Worm (Caenorhabditis elegans) whole organism, L2 larva: ENCODE results near the gene R10E11.6.

Experiments used
- C34F6.9 ChIP-seq: fragments of 150-350 bp; optimal IDR thresholded peaks from 2 replicates; lab custom pipeline; 2014; ENCODE audit warnings: missing biosample characterization, missing genetic modification characterization
- F13H6.1 ChIP-seq: sonication (generic microtip); optimal IDR thresholded peaks from 2 replicates; lab custom pipeline; 2016; ENCODE audit warnings: missing genetic modification characterization, missing compliant biosample characterization
- R02D3.7 ChIP-seq: fragments of 150-350 bp; optimal IDR thresholded peaks from 2 replicates; lab custom pipeline; 2014; ENCODE audit warnings: missing biosample characterization, missing genetic modification characterization
- Y55F3AM.14 ChIP-seq: fragments of 200-800 bp; sonication (Bioruptor generic); optimal IDR thresholded peaks from 2 replicates; lab custom pipeline; 2018; ENCODE audit warnings: mild to moderate bottlenecking, missing genetic modification characterization, missing compliant biosample characterization
- ZK546.5 ChIP-seq: sonication (generic microtip); optimal IDR thresholded peaks from 2 replicates; lab custom pipeline; 2017; ENCODE audit warnings: missing biosample characterization, missing genetic modification characterization
- alr-1 ChIP-seq: fragments of 150-350 bp; optimal IDR thresholded peaks from 2 replicates; lab custom pipeline; 2014; ENCODE audit warnings: missing biosample characterization, missing genetic modification characterization
- aly-2 ChIP-seq: fragments of 150-350 bp; optimal IDR thresholded peaks from 2 replicates; lab custom pipeline; 2014; ENCODE audit warnings: missing biosample characterization, missing genetic modification characterization
- ama-1 ChIP-seq: fragments of 150-350 bp; optimal IDR thresholded peaks from 2 replicates; lab custom pipeline; 2018; ENCODE audit warnings: inconsistent platforms
- blmp-1 ChIP-seq: sonication (generic microtip); optimal IDR thresholded peaks from 2 replicates; lab custom pipeline; 2017; ENCODE audit warnings: missing genetic modification characterization, mild to moderate bottlenecking, missing compliant biosample characterization, antibody characterized with exemption, moderate library complexity; ENCODE audit not compliant: insufficient read depth
- ceh-16 ChIP-seq: fragments of 150-350 bp; optimal IDR thresholded peaks from 2 replicates; lab custom pipeline; 2014; ENCODE audit warnings: missing biosample characterization, missing genetic modification characterization
- ceh-82 ChIP-seq: fragments of 150-350 bp; optimal IDR thresholded peaks from 2 replicates; lab custom pipeline; 2014; ENCODE audit warnings: missing biosample characterization, missing genetic modification characterization
- crh-2 ChIP-seq: sonication (generic microtip); optimal IDR thresholded peaks from 2 replicates; lab custom pipeline; 2017; ENCODE audit warnings: missing biosample characterization, missing genetic modification characterization
- dmd-4 ChIP-seq: sonication (generic microtip); optimal IDR thresholded peaks from 2 replicates; lab custom pipeline; 2017; ENCODE audit warnings: missing biosample characterization, missing genetic modification characterization
- elt-1 ChIP-seq: fragments of 150-350 bp; optimal IDR thresholded peaks from 2 replicates; lab custom pipeline; 2014; ENCODE audit warnings: missing biosample characterization, missing genetic modification characterization
- elt-3 ChIP-seq: sonication (generic microtip); optimal IDR thresholded peaks from 2 replicates; lab custom pipeline; 2017; ENCODE audit warnings: missing biosample characterization, missing genetic modification characterization
- fos-1 ChIP-seq: fragments of 150-350 bp; optimal IDR thresholded peaks from 2 replicates; lab custom pipeline; 2014; ENCODE audit warnings: missing biosample characterization, missing genetic modification characterization
- lin-11 ChIP-seq: fragments of 150-350 bp; sonication (generic microtip); optimal IDR thresholded peaks from 2 replicates; lab custom pipeline; 2014; ENCODE audit warnings: missing biosample characterization, missing genetic modification characterization, inconsistent platforms, mixed read lengths
- lin-13 ChIP-seq: fragments of 150-350 bp; optimal IDR thresholded peaks from 2 replicates; lab custom pipeline; 2014; ENCODE audit warnings: missing biosample characterization, missing genetic modification reagents, missing genetic modification characterization
- lin-39 ChIP-seq: fragments of 150-350 bp; optimal IDR thresholded peaks from 2 replicates; lab custom pipeline; 2014; ENCODE audit warnings: missing biosample characterization, missing genetic modification reagents, missing genetic modification characterization
- lsy-2 ChIP-seq, 2 experiments: fragments of 150-350 bp in 1 of 2; sonication (generic microtip) in 1 of 2; optimal IDR thresholded peaks; 2 replicates each; lab custom pipeline; 2014 to 2017; ENCODE audit warnings: missing biosample characterization in 2 of 2, missing genetic modification characterization in 2 of 2
- mab-5 ChIP-seq: fragments of 150-350 bp; optimal IDR thresholded peaks from 2 replicates; lab custom pipeline; 2014; ENCODE audit warnings: missing biosample characterization, missing genetic modification characterization
- mbf-1 ChIP-seq: sonication (generic microtip); optimal IDR thresholded peaks from 2 replicates; lab custom pipeline; 2017; ENCODE audit warnings: missing biosample characterization, missing genetic modification characterization
- mdl-1 ChIP-seq, 2 experiments: fragments of 150-350 bp in 1 of 2; sonication (generic microtip) in 1 of 2; optimal IDR thresholded peaks; 2 replicates each; lab custom pipeline; 2017; ENCODE audit warnings: missing biosample characterization in 2 of 2, missing genetic modification characterization in 2 of 2
- nhr-10 ChIP-seq: sonication (generic microtip); optimal IDR thresholded peaks from 2 replicates; lab custom pipeline; 2017; ENCODE audit warnings: missing biosample characterization, missing genetic modification characterization
- nhr-11 ChIP-seq: fragments of 150-350 bp; optimal IDR thresholded peaks from 2 replicates; lab custom pipeline; 2014; ENCODE audit warnings: missing biosample characterization, missing genetic modification characterization
- nhr-12 ChIP-seq: fragments of 150-350 bp; optimal IDR thresholded peaks from 2 replicates; lab custom pipeline; 2014; ENCODE audit warnings: missing biosample characterization, missing genetic modification characterization
- nhr-129 ChIP-seq: fragments of 150-350 bp; optimal IDR thresholded peaks from 2 replicates; lab custom pipeline; 2014; ENCODE audit warnings: missing biosample characterization, missing genetic modification characterization
- nhr-21 ChIP-seq: fragments of 150-350 bp; optimal IDR thresholded peaks from 2 replicates; lab custom pipeline; 2014; ENCODE audit warnings: missing biosample characterization, missing genetic modification characterization
- nhr-23 ChIP-seq: fragments of 150-350 bp; optimal IDR thresholded peaks from 2 replicates; lab custom pipeline; 2014; ENCODE audit warnings: missing biosample characterization, missing genetic modification reagents, missing genetic modification characterization
- nhr-237 ChIP-seq: fragments of 150-350 bp; optimal IDR thresholded peaks from 2 replicates; lab custom pipeline; 2014; ENCODE audit warnings: missing biosample characterization, missing genetic modification characterization
- nhr-6 ChIP-seq: fragments of 150-350 bp; optimal IDR thresholded peaks from 2 replicates; lab custom pipeline; 2014; ENCODE audit warnings: missing biosample characterization, missing genetic modification characterization
- nhr-77 ChIP-seq: fragments of 150-350 bp; optimal IDR thresholded peaks from 2 replicates; lab custom pipeline; 2014; ENCODE audit warnings: missing biosample characterization, missing genetic modification characterization
- peb-1 ChIP-seq: fragments of 150-350 bp; optimal IDR thresholded peaks from 2 replicates; lab custom pipeline; 2014; ENCODE audit warnings: missing biosample characterization, missing genetic modification characterization
- sem-4 ChIP-seq: fragments of 150-350 bp; optimal IDR thresholded peaks from 2 replicates; lab custom pipeline; 2014; ENCODE audit warnings: missing biosample characterization, missing genetic modification reagents, missing genetic modification characterization
- skn-1 ChIP-seq: sonication (generic microtip); optimal IDR thresholded peaks from 2 replicates; lab custom pipeline; 2017; ENCODE audit warnings: missing biosample characterization, missing genetic modification characterization
- sma-3 ChIP-seq: sonication (generic microtip); optimal IDR thresholded peaks from 2 replicates; lab custom pipeline; 2016; ENCODE audit warnings: missing genetic modification reagents, missing genetic modification characterization, missing compliant biosample characterization
- sma-9 ChIP-seq, 2 experiments: fragments of 150-350 bp in 1 of 2; sonication (generic microtip) in 1 of 2; optimal IDR thresholded peaks; 2 replicates each; lab custom pipeline; 2014 to 2016; ENCODE audit warnings: missing genetic modification characterization in 2 of 2, mild to moderate bottlenecking in 1 of 2, missing biosample characterization in 1 of 2, missing compliant biosample characterization in 1 of 2, missing genetic modification reagents in 1 of 2, moderate library complexity in 1 of 2
- snpc-4 ChIP-seq: fragments of 150-350 bp; optimal IDR thresholded peaks from 2 replicates; lab custom pipeline; 2014; ENCODE audit warnings: missing biosample characterization, missing genetic modification characterization
- unc-39 ChIP-seq: fragments of 150-350 bp; optimal IDR thresholded peaks from 2 replicates; lab custom pipeline; 2014; ENCODE audit warnings: missing biosample characterization, missing genetic modification characterization
- unc-55 ChIP-seq: fragments of 150-350 bp; sonication (generic microtip); optimal IDR thresholded peaks from 3 replicates; lab custom pipeline; 2014; ENCODE audit warnings: missing biosample characterization, missing genetic modification reagents, missing genetic modification characterization
- unc-62 ChIP-seq: fragments of 150-350 bp; optimal IDR thresholded peaks from 2 replicates; lab custom pipeline; 2014; ENCODE audit warnings: missing biosample characterization, missing genetic modification reagents, missing genetic modification characterization
- zag-1 ChIP-seq: fragments of 150-350 bp; optimal IDR thresholded peaks from 2 replicates; lab custom pipeline; 2014; ENCODE audit warnings: missing biosample characterization, missing genetic modification characterization
- ztf-1 ChIP-seq: fragments of 200-800 bp; sonication (Bioruptor generic); conservative IDR thresholded peaks from 2 replicates; pipeline ENCODE4 v1.3.6; 2022; ENCODE audit warnings: missing genetic modification characterization, missing compliant biosample characterization
- ztf-4 ChIP-seq: fragments of 150-350 bp; optimal IDR thresholded peaks from 2 replicates; lab custom pipeline; 2014; ENCODE audit warnings: missing biosample characterization, missing genetic modification characterization

R10E11.6 gene

DNA sequence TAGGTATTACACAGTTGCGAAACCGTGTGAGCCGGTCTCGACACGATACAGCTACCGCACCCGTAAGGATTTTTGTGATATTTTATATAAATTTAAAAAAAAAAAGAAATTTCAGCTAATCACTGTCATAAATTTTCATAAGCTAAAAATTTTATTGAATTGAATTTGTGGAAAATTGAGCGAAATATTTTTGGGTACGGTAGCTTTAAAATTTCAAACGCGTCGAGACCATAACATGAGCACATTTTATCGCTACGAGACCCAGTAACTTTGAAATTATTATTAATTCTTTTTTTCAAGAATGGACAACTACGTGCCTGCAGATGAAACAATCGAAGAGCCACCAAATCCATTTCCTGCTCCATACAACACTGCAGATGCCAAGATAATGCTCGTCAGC is 30.3 kb downstream of the R10E11.6 start, which contains the start of gene ZK632.14:
TSS of gene ZK632.14 (plus strand) at position 301 of the 400 bp plus-strand sequence.
- no peak for TF ChIP-seq unc-62 (GFP tag; lab: Kevin White, UChicago)
- TF ChIP-seq elt-1 = no peak

DNA sequence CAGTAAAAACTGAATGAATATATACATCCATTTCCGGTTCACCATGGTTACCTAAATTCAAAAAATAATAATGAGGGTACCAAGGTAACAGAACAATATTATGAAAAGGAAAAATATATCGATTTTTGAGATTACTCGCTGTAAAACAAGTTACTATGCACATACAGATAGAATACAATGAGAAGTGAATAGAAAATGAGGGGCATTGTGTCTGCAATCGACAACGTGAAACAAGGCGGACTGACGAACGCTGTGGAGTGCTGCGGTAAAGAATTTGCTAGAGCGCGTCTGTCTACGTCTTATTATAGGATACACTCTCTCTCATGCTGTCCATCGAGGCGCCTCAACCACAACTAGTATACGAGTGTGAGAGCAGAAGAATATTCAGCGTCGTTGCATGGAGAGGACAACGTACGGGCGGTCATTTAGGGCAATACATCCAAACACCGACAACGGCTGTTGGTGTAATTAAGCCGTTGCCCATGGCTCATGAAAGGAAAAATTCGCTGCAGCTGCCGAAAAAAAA is 34.3 kb downstream of the R10E11.6 start, which contains the start of gene cnx-1:
TSS of gene cnx-1 (minus strand) at position 51 of the 526 bp plus-strand sequence.
- TF ChIP-seq ztf-1 (GFP tag; lab: Robert Waterston, UW) = no peak
- no peak for TF ChIP-seq ceh-16 (tag; lab: Kevin White, UChicago)
- no peak for TF ChIP-seq dmd-4 (tag; lab: Kevin White, UChicago)
- peak; percentile 21 for TF ChIP-seq ztf-4 (tag; lab: Kevin White, UChicago)
- peak; percentile 10 for TF ChIP-seq crh-2 (tag; lab: Kevin White, UChicago)
- TF ChIP-seq nhr-21 (tag; lab: Kevin White, UChicago) = no peak
- no peak for TF ChIP-seq lin-13
- no peak for TF ChIP-seq peb-1 (tag; lab: Kevin White, UChicago)
- no peak for TF ChIP-seq nhr-23
- no peak for TF ChIP-seq nhr-11 (tag; lab: Kevin White, UChicago)
- peak; percentile 34 for TF ChIP-seq lin-11 (tag; lab: Kevin White, UChicago)
- no peak for TF ChIP-seq skn-1 (tag; lab: Kevin White, UChicago)
- peak; percentile 1 for TF ChIP-seq F13H6.1 (tag; lab: Kevin White, UChicago)
- no peak for TF ChIP-seq mab-5 (tag; lab: Kevin White, UChicago)
- no peak for TF ChIP-seq unc-62 (GFP tag; lab: Kevin White, UChicago)
- peak; percentile 52 for TF ChIP-seq nhr-129 (tag; lab: Kevin White, UChicago)
- TF ChIP-seq Y55F3AM.14 (GFP tag; lab: Kevin White, UChicago) = no peak
- no peak for TF ChIP-seq nhr-77 (tag; lab: Kevin White, UChicago)
- peak; percentile 51 for TF ChIP-seq C34F6.9 (tag; lab: Kevin White, UChicago)
- no peak for TF ChIP-seq aly-2
- peak; percentile 31 for TF ChIP-seq ama-1 (lab: Kevin White, UChicago)
- no peak for TF ChIP-seq fos-1
- no peak for TF ChIP-seq mdl-1 (tag; optimal IDR thresholded peaks at IDR 0.05; lab: Kevin White, UChicago)
- TF ChIP-seq sem-4 (tag; lab: Kevin White, UChicago) = no peak
- TF ChIP-seq sma-3 (GFP tag; lab: Kevin White, UChicago) = no peak
- no peak for TF ChIP-seq mbf-1 (tag; lab: Kevin White, UChicago)
- TF ChIP-seq sma-9 (GFP tag; optimal IDR thresholded peaks at IDR 0.05; lab: Kevin White, UChicago) = no peak
- TF ChIP-seq sma-9 (tag; optimal IDR thresholded peaks at IDR 0.05; lab: Kevin White, UChicago) = no peak
- TF ChIP-seq nhr-12 = no peak
- TF ChIP-seq lin-39 (tag; lab: Kevin White, UChicago) = no peak
- TF ChIP-seq ceh-82 (tag; lab: Kevin White, UChicago) = no peak
- no peak for TF ChIP-seq unc-39 (tag; lab: Kevin White, UChicago)
- no peak for TF ChIP-seq snpc-4
- no peak for TF ChIP-seq elt-1
- peak; percentile 11 for TF ChIP-seq lsy-2 (tag; optimal IDR thresholded peaks at IDR 0.05; lab: Kevin White, UChicago)
- TF ChIP-seq elt-3 = no peak
- no peak for TF ChIP-seq zag-1
- TF ChIP-seq unc-55 (GFP tag; lab: Kevin White, UChicago) = peak; percentile 49
- no peak for TF ChIP-seq alr-1 (tag; lab: Kevin White, UChicago)
- no peak for TF ChIP-seq nhr-6 (tag; lab: Kevin White, UChicago)
- TF ChIP-seq R02D3.7 (tag; lab: Kevin White, UChicago) = no peak
- no peak for TF ChIP-seq blmp-1 (tag; lab: Kevin White, UChicago)
- TF ChIP-seq ZK546.5 (tag; lab: Kevin White, UChicago) = no peak
- no peak for TF ChIP-seq nhr-10
- TF ChIP-seq nhr-237 (tag; lab: Kevin White, UChicago) = no peak
- TF ChIP-seq, all 48 proteins: peak for 9
